Worm (Caenorhabditis elegans): ENCODE measurements around the gene srx-34.

DNA sequence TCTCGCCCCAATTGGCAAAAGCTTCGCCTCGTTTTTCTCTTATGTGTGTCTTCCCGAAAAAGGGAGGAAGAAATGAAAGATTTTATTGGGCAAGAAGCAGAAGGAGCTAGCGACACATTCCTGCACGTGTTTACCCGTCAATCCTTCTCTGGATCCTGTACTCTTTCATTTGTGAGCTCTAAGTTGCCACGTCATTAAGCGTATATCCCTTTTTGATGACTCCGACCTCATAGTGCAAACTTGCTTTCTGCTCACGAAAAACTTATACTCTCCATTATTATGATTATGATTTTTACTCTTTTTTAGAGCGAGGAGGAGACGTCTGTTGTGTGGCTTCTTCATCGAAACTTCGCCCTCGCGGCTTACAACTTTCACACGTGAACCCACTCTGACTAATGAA lies 47.8 kb downstream of the srx-34 start, which contains the start of gene F27B10.1:
- TF ChIP-seq ama-1 (optimal IDR thresholded peaks at IDR 0.05) (no peak), scrt-1 (GFP tag; IDR thresholded peaks at IDR 0.05) (no peak), hmbx-1 (tag; optimal IDR thresholded peaks at IDR 0.05) (no peak), flt-1 (GFP tag; IDR thresholded peaks at IDR 0.05) (no peak), F13C5.2 (tag; optimal IDR thresholded peaks at IDR 0.05) (no peak), ceh-36 (tag; optimal IDR thresholded peaks at IDR 0.05) (no peak), B0310.2 (tag; optimal IDR thresholded peaks at IDR 0.05) (no peak), aly-1 (tag; optimal IDR thresholded peaks at IDR 0.05) (no peak), hnd-1 (tag; optimal IDR thresholded peaks at IDR 0.05) (no peak)

All from whole organism, early embryonic.